Fruit fly (Drosophila melanogaster) whole organism, adult: Measurements from ENCODE around the gene Hsp70Bbb.
"Not testable (repeated sequence)": the region's sequence is repeated elsewhere in the genome, so short reads cannot be mapped to it uniquely, and the experiment has no call there.

Experiments used
- CG11617 ChIP-seq: fragments of 200-800 bp; sonication (Bioruptor generic); optimal IDR thresholded peaks from 2 replicates; lab custom pipeline; 2017; ENCODE audit warnings: mild to moderate bottlenecking, missing biosample characterization, missing genetic modification reagents, missing genetic modification characterization
- Clk ChIP-seq: fragments of 200-800 bp; sonication (Bioruptor generic); optimal IDR thresholded peaks from 2 replicates; lab custom pipeline; 2017; ENCODE audit warnings: missing biosample characterization, missing genetic modification characterization
- Hr96 ChIP-seq: fragments of 200-800 bp; sonication (Bioruptor generic); optimal IDR thresholded peaks from 2 replicates; lab custom pipeline; 2016; ENCODE audit warnings: missing biosample characterization, missing genetic modification characterization
- cic ChIP-seq: fragments of 200-800 bp; sonication (Bioruptor generic); optimal IDR thresholded peaks from 2 replicates; lab custom pipeline; 2017; ENCODE audit warnings: missing biosample characterization, mild to moderate bottlenecking, missing genetic modification characterization, moderate library complexity
- cnc ChIP-seq, 2 experiments: fragments of >200 bp; optimal IDR thresholded peaks; 2 replicates each; lab custom pipeline; 2017
- kay ChIP-seq: fragments of 200-800 bp; sonication (Bioruptor generic); peaks from one replicate; lab custom pipeline; 2016; ENCODE audit warnings: missing biosample characterization, missing genetic modification characterization, borderline replicate concordance
- pad ChIP-seq: fragments of 200-800 bp; sonication (Bioruptor generic); optimal IDR thresholded peaks from 3 replicates; lab custom pipeline; 2017; ENCODE audit warnings: missing biosample characterization, missing genetic modification characterization, mild to moderate bottlenecking, moderate library complexity, missing genetic modification reagents
- tj ChIP-seq: fragments of 200-800 bp; sonication (Bioruptor generic); optimal IDR thresholded peaks from 3 replicates; lab custom pipeline; 2017; ENCODE audit warnings: missing biosample characterization, mild to moderate bottlenecking, missing genetic modification characterization, moderate library complexity

dm6 chr3R:12465198-12465597, 37.1 kb upstream of the Hsp70Bbb start, which contains the start of gene CG5608:
- TF ChIP-seq tj (GFP tag; lab: Kevin White, UChicago); Clk (GFP tag; lab: Kevin White, UChicago); kay (GFP tag; lab: Kevin White, UChicago); pad (GFP tag; lab: Kevin White, UChicago); cic (GFP tag; lab: Kevin White, UChicago); CG11617 (GFP tag; lab: Kevin White, UChicago); Hr96; cnc (optimal IDR thresholded peaks at IDR 0.05; lab: Kevin White, UChicago): not testable (repeated sequence)
